Fruit fly (Drosophila melanogaster) whole organism, embryonic: ENCODE results near the gene CG14341.

ENCODE experiments used
- ATbp ChIP-seq: fragments of 200-800 bp; sonication (Bioruptor generic); optimal IDR thresholded peaks from 2 replicates; lab custom pipeline; 2017; ENCODE audit warnings: missing biosample characterization, mild to moderate bottlenecking, missing genetic modification characterization, missing genetic modification reagents
- Aef1 ChIP-seq: fragments of 200-800 bp; sonication (Bioruptor generic); IDR thresholded peaks from 3 replicates; pipeline ENCODE4 v1.3.6; 2022; ENCODE audit warnings: missing biosample characterization, missing genetic modification characterization
- CG10565 ChIP-seq: fragments of 200-800 bp; sonication (Bioruptor generic); optimal IDR thresholded peaks from 3 replicates; lab custom pipeline; 2016; ENCODE audit warnings: missing biosample characterization, mild to moderate bottlenecking, missing genetic modification characterization
- CG12219 ChIP-seq: fragments of 200-800 bp; sonication (Bioruptor generic); optimal IDR thresholded peaks from 3 replicates; lab custom pipeline; 2018; ENCODE audit warnings: missing biosample characterization, mild to moderate bottlenecking, missing genetic modification characterization
- CG13424 ChIP-seq: fragments of 200-800 bp; sonication (Bioruptor generic); optimal IDR thresholded peaks from 2 replicates; lab custom pipeline; 2019; ENCODE audit warnings: missing biosample characterization, mild to moderate bottlenecking, missing genetic modification characterization, moderate library complexity
- CG14860 ChIP-seq: fragments of 200-800 bp; sonication (Bioruptor generic); IDR thresholded peaks from 3 replicates; pipeline ENCODE4 v1.3.6; 2022; ENCODE audit warnings: missing biosample characterization, missing genetic modification characterization; ENCODE audit not compliant: partially characterized antibody
- CG15479 ChIP-seq: fragments of 200-800 bp; sonication (Bioruptor generic); optimal IDR thresholded peaks from 3 replicates; lab custom pipeline; 2019; ENCODE audit warnings: missing biosample characterization, mild to moderate bottlenecking, missing genetic modification characterization, moderate library complexity
- CG1603 ChIP-seq: fragments of 200-800 bp; sonication (Bioruptor generic); optimal IDR thresholded peaks from 2 replicates; lab custom pipeline; 2019; ENCODE audit warnings: missing biosample characterization, mild to moderate bottlenecking, missing genetic modification characterization, moderate library complexity
- CG17186 ChIP-seq: fragments of 200-800 bp; sonication (Bioruptor generic); optimal IDR thresholded peaks from 3 replicates; lab custom pipeline; 2017; ENCODE audit warnings: missing biosample characterization, missing genetic modification reagents, missing genetic modification characterization
- CG1792 ChIP-seq: fragments of 200-800 bp; sonication (Bioruptor generic); optimal IDR thresholded peaks from 2 replicates; lab custom pipeline; 2016; ENCODE audit warnings: missing biosample characterization, missing genetic modification characterization
- CG2202 ChIP-seq: fragments of 200-800 bp; sonication (Bioruptor generic); optimal IDR thresholded peaks from 2 replicates; lab custom pipeline; 2018; ENCODE audit warnings: missing biosample characterization, mild to moderate bottlenecking, missing genetic modification characterization
- CG32767 ChIP-seq: fragments of 200-800 bp; sonication (Bioruptor generic); IDR thresholded peaks from 2 replicates; pipeline ENCODE4 v1.3.6; 2022; ENCODE audit warnings: missing biosample characterization, missing genetic modification characterization
- CG33213 ChIP-seq: fragments of 200-800 bp; sonication (Bioruptor generic); optimal IDR thresholded peaks from 3 replicates; lab custom pipeline; 2016; ENCODE audit warnings: missing biosample characterization, missing genetic modification characterization
- CG3847 ChIP-seq: fragments of 200-800 bp; sonication (Bioruptor generic); IDR thresholded peaks from 2 replicates; pipeline ENCODE4 v1.3.6; 2022; ENCODE audit warnings: missing biosample characterization, missing genetic modification characterization
- CG4282 ChIP-seq: fragments of 200-800 bp; sonication (Bioruptor generic); optimal IDR thresholded peaks from 2 replicates; lab custom pipeline; 2016; ENCODE audit warnings: missing biosample characterization, missing genetic modification characterization
- CG4854 ChIP-seq: fragments of 200-800 bp; sonication (Bioruptor generic); optimal IDR thresholded peaks from 2 replicates; lab custom pipeline; 2016; ENCODE audit warnings: missing biosample characterization, missing genetic modification characterization, inconsistent platforms
- CG5180 ChIP-seq: fragments of 200-800 bp; sonication (Bioruptor generic); optimal IDR thresholded peaks from 3 replicates; lab custom pipeline; 2017; ENCODE audit warnings: missing biosample characterization, missing genetic modification characterization, mild to moderate bottlenecking, moderate library complexity, missing genetic modification reagents
- CG6175 ChIP-seq: fragments of 200-800 bp; sonication (Bioruptor generic); IDR thresholded peaks from 3 replicates; pipeline ENCODE4 v1.3.6; 2022; ENCODE audit warnings: missing biosample characterization, missing genetic modification characterization
- CG7928 ChIP-seq: fragments of 200-800 bp; sonication (Bioruptor generic); optimal IDR thresholded peaks from 2 replicates; lab custom pipeline; 2017; ENCODE audit warnings: missing biosample characterization, mild to moderate bottlenecking, missing genetic modification characterization
- CG9932 ChIP-seq: fragments of 200-800 bp; sonication (Bioruptor generic); IDR thresholded peaks from 2 replicates; pipeline ENCODE4 v1.3.6; 2022; ENCODE audit warnings: missing biosample characterization, missing genetic modification characterization
- CTCF ChIP-seq: fragments of 200-800 bp; sonication (Bioruptor generic); optimal IDR thresholded peaks from 2 replicates; lab custom pipeline; 2017; ENCODE audit warnings: missing biosample characterization, mild to moderate bottlenecking, missing genetic modification characterization, moderate library complexity
- D19A ChIP-seq: fragments of 200-800 bp; optimal IDR thresholded peaks from 3 replicates; lab custom pipeline; 2019; ENCODE audit warnings: missing biosample characterization, mild to moderate bottlenecking, missing genetic modification characterization, moderate library complexity
- Dad ChIP-seq: fragments of 200-800 bp; sonication (Bioruptor generic); optimal IDR thresholded peaks from 3 replicates; lab custom pipeline; 2016; ENCODE audit warnings: missing biosample characterization, missing genetic modification characterization
- Elba2 ChIP-seq: fragments of 200-800 bp; sonication (Bioruptor generic); optimal IDR thresholded peaks from 3 replicates; lab custom pipeline; 2016; ENCODE audit warnings: missing biosample characterization, missing genetic modification characterization
- Fer3 ChIP-seq: fragments of 200-800 bp; sonication (Bioruptor generic); optimal IDR thresholded peaks from 2 replicates; lab custom pipeline; 2018; ENCODE audit warnings: missing biosample characterization, mild to moderate bottlenecking, missing genetic modification characterization, moderate library complexity
- H2.0 ChIP-seq: fragments of 200-800 bp; sonication (Bioruptor generic); IDR thresholded peaks from 2 replicates; pipeline ENCODE4 v1.3.6; 2022; ENCODE audit warnings: missing biosample characterization, missing genetic modification characterization
- Mad ChIP-seq: fragments of 200-800 bp; sonication (Bioruptor generic); optimal IDR thresholded peaks from 2 replicates; lab custom pipeline; 2016; ENCODE audit warnings: missing biosample characterization, missing genetic modification characterization
- NC2α ChIP-seq: fragments of 200-800 bp; sonication (Bioruptor generic); optimal IDR thresholded peaks from 2 replicates; lab custom pipeline; 2016; ENCODE audit warnings: missing biosample characterization, missing genetic modification characterization
- Pdp1 ChIP-seq, 2 experiments: fragments of 200-800 bp; sonication (Bioruptor generic); optimal IDR thresholded peaks; 3 replicates each; lab custom pipeline; 2016; ENCODE audit warnings: missing biosample characterization in 2 of 2, missing genetic modification characterization in 2 of 2, mild to moderate bottlenecking in 1 of 2, moderate library complexity in 1 of 2
- Ssrp ChIP-seq: fragments of 200-800 bp; sonication (Bioruptor generic); optimal IDR thresholded peaks from 2 replicates; lab custom pipeline; 2018; ENCODE audit warnings: missing biosample characterization, mild to moderate bottlenecking, missing genetic modification characterization, moderate library complexity
- ara ChIP-seq: fragments of 200-800 bp; sonication (Bioruptor generic); IDR thresholded peaks from 2 replicates; pipeline ENCODE4 v1.3.6; 2022; ENCODE audit warnings: missing biosample characterization, missing genetic modification characterization
- cato ChIP-seq: fragments of 200-800 bp; sonication (Bioruptor generic); optimal IDR thresholded peaks from 2 replicates; lab custom pipeline; 2016; ENCODE audit warnings: missing biosample characterization, missing genetic modification characterization, borderline replicate concordance
- chm ChIP-seq: fragments of 200-800 bp; sonication (Bioruptor generic); IDR thresholded peaks from 2 replicates; pipeline ENCODE4 v1.3.6; 2022; ENCODE audit warnings: missing biosample characterization, missing genetic modification characterization
- danr ChIP-seq: fragments of 200-800 bp; sonication (Bioruptor generic); IDR thresholded peaks from 2 replicates; pipeline ENCODE4 v1.3.6; 2022; ENCODE audit warnings: missing biosample characterization, missing genetic modification characterization
- dmrt99B ChIP-seq: fragments of 200-800 bp; sonication (Bioruptor generic); optimal IDR thresholded peaks from 2 replicates; lab custom pipeline; 2018; ENCODE audit warnings: missing biosample characterization, mild to moderate bottlenecking, missing genetic modification characterization, moderate library complexity
- ewg ChIP-seq: fragments of 200-800 bp; sonication (Bioruptor generic); optimal IDR thresholded peaks from 3 replicates; lab custom pipeline; 2017; ENCODE audit warnings: mild to moderate bottlenecking, missing biosample characterization, missing genetic modification reagents, missing genetic modification characterization
- fd96Cb ChIP-seq: fragments of 200-800 bp; sonication (Bioruptor generic); optimal IDR thresholded peaks from 2 replicates; lab custom pipeline; 2018; ENCODE audit warnings: missing biosample characterization, mild to moderate bottlenecking, missing genetic modification characterization, moderate library complexity
- gem ChIP-seq: fragments of 200-800 bp; sonication (Bioruptor generic); optimal IDR thresholded peaks from 2 replicates; lab custom pipeline; 2019; ENCODE audit warnings: missing biosample characterization, mild to moderate bottlenecking, missing genetic modification characterization, moderate library complexity
- grau ChIP-seq: fragments of 200-800 bp; optimal IDR thresholded peaks from 3 replicates; lab custom pipeline; 2019; ENCODE audit warnings: missing biosample characterization, mild to moderate bottlenecking, missing genetic modification characterization, moderate library complexity
- insv ChIP-seq, 2 experiments: fragments of 200-800 bp; sonication (Bioruptor generic); optimal IDR thresholded peaks; 3 replicates each; lab custom pipeline; 2016 to 2018; ENCODE audit warnings: missing biosample characterization in 2 of 2, missing genetic modification characterization in 2 of 2
- jumu ChIP-seq: fragments of 200-800 bp; sonication (Bioruptor generic); optimal IDR thresholded peaks from 3 replicates; lab custom pipeline; 2016; ENCODE audit warnings: missing biosample characterization, missing genetic modification characterization
- nerfin-1 ChIP-seq: fragments of 200-800 bp; sonication (Bioruptor generic); optimal IDR thresholded peaks from 3 replicates; lab custom pipeline; 2019; ENCODE audit warnings: missing biosample characterization, mild to moderate bottlenecking, missing genetic modification characterization, moderate library complexity
- nerfin-2 ChIP-seq: fragments of 200-800 bp; sonication (Bioruptor generic); IDR thresholded peaks from 2 replicates; pipeline ENCODE4 v1.3.6; 2022; ENCODE audit warnings: missing biosample characterization, missing genetic modification characterization; ENCODE audit not compliant: partially characterized antibody
- odd ChIP-seq: fragments of 200-800 bp; sonication (Bioruptor generic); optimal IDR thresholded peaks from 2 replicates; lab custom pipeline; 2017; ENCODE audit warnings: missing biosample characterization, mild to moderate bottlenecking, missing genetic modification characterization
- prd ChIP-seq, 3 experiments: fragments of >200 bp in 2 of 3; fragments of 200-800 bp in 1 of 3; sonication (Bioruptor generic) in 1 of 3; optimal IDR thresholded peaks in 2 of 3; IDR thresholded peaks in 1 of 3; 2 replicates in 2 of 3; 3 replicates in 1 of 3; pipeline versions ENCODE4 v1.3.6 to Lab custom; 2017 to 2022; ENCODE audit warnings: missing biosample characterization in 1 of 3, missing genetic modification characterization in 1 of 3
- psq ChIP-seq: fragments of 200-800 bp; sonication (Bioruptor generic); optimal IDR thresholded peaks from 2 replicates; lab custom pipeline; 2017; ENCODE audit warnings: missing biosample characterization, missing genetic modification characterization
- usp ChIP-seq: fragments of >200 bp; optimal IDR thresholded peaks from 2 replicates; lab custom pipeline; 2017; ENCODE audit warnings: missing biosample characterization, missing genetic modification characterization
- vfl ChIP-seq: fragments of 200-800 bp; sonication (Bioruptor generic); optimal IDR thresholded peaks from 2 replicates; lab custom pipeline; 2016; ENCODE audit warnings: missing biosample characterization, missing genetic modification characterization
- zf30C ChIP-seq: fragments of 200-800 bp; sonication (Bioruptor generic); optimal IDR thresholded peaks from 3 replicates; lab custom pipeline; 2018; ENCODE audit warnings: missing biosample characterization, mild to moderate bottlenecking, missing genetic modification characterization

CG14341 gene

DNA sequence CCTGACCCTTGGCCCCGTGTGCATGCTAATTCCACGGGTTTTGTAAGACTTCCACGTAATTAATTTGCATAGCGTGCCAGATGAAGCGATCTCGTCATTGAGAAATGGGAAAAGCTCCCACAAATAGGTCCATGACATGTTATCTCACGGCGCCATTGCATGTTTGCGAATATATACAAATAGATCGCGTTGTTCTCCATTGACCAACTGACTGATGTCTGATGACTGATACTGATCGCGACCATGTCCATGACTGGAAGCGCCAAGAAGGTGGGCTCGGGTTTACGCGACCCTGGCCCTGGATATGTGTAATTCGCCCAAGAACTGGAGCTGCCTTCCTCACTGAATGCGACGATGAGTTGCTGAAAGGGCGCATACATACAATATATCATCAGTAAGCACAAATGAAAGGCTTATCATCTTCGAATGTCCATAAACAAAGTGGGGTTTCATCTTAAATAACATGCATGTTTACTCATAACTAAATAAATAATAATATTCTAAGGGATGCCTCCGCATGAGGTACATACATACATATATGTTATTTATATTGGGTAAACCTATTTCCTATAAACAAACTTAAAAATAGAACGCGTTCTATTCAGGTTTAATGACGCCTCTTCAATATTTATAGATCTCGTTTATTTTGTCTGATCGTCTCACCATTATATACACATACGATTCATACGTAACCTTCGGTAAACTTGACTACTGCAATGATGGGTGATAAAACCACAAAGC, 43.1 kb upstream of the CG14341 start (continued):
- no peak for TF ChIP-seq CG32767 (GFP tag; lab: Robert Waterston, UW)
- peak; percentile 68 for TF ChIP-seq nerfin-1 (tag; lab: Kevin White, UChicago)
- TF ChIP-seq CG12219: peak; percentile 5
- peak; percentile 34 for TF ChIP-seq CG13424
- TF ChIP-seq NC2α (GFP tag; lab: Kevin White, UChicago): no peak
- TF ChIP-seq CG3847 (GFP tag; lab: Robert Waterston, UW): no peak
- TF ChIP-seq CG33213: no peak
- peak; percentile 44 for TF ChIP-seq dmrt99B
- TF ChIP-seq CG15479: no peak
- peak; percentile 76 for TF ChIP-seq CG2202 (tag; lab: Kevin White, UChicago)
- TF ChIP-seq chm (GFP tag; lab: Robert Waterston, UW): no peak; the same call in 1 of the 2 replicates
- no peak for TF ChIP-seq psq (GFP tag; lab: Kevin White, UChicago)
- TF ChIP-seq odd (GFP tag; lab: Kevin White, UChicago): peak; percentile 20
- TF ChIP-seq jumu: no peak
- no peak for TF ChIP-seq CG9932 (GFP tag; lab: Robert Waterston, UW)
- TF ChIP-seq Aef1 (GFP tag; lab: Robert Waterston, UW): no peak
- TF ChIP-seq zf30C (GFP tag; lab: Kevin White, UChicago): no peak
- TF ChIP-seq Pdp1 (GFP tag; optimal IDR thresholded peaks at IDR 0.05; lab: Kevin White, UChicago): peak in 1 of 2 experiments; percentile 44
- no peak for TF ChIP-seq CG14860
- TF ChIP-seq D19A (tag; lab: Kevin White, UChicago): peak; percentile 61
- TF ChIP-seq grau (tag; lab: Kevin White, UChicago): peak; percentile 28
- peak; percentile 29 for TF ChIP-seq fd96Cb (tag; lab: Kevin White, UChicago)
- TF ChIP-seq gem (tag; lab: Kevin White, UChicago): peak; percentile 72
- 0 out of 2 replicates have a peak, but pooled peaks have one; percentile 16 for TF ChIP-seq H2.0
- no peak for TF ChIP-seq Ssrp (tag; lab: Kevin White, UChicago)
- no peak for TF ChIP-seq CG1792 (GFP tag; lab: Kevin White, UChicago)
- no peak for TF ChIP-seq danr (GFP tag; lab: Robert Waterston, UW)
- no peak for TF ChIP-seq CG6175 (GFP tag; lab: Robert Waterston, UW)
- no peak for TF ChIP-seq CG4854 (GFP tag; lab: Kevin White, UChicago)
- no peak for TF ChIP-seq Mad (GFP tag; lab: Kevin White, UChicago)
- no peak for TF ChIP-seq Dad (GFP tag; lab: Kevin White, UChicago)
- TF ChIP-seq CG10565 (GFP tag; lab: Kevin White, UChicago): no peak
- TF ChIP-seq ara (GFP tag; lab: Robert Waterston, UW): peak; percentile 59; the same call in 1 of the 2 replicates
- peak; percentile 30 for TF ChIP-seq Fer3 (tag; lab: Kevin White, UChicago)
- TF ChIP-seq insv (GFP tag; optimal IDR thresholded peaks at IDR 0.05; lab: Kevin White, UChicago): no peak
- TF ChIP-seq CG4282 (GFP tag; lab: Kevin White, UChicago): no peak
- TF ChIP-seq nerfin-2: no peak
- no peak for TF ChIP-seq CTCF
- no peak for TF ChIP-seq prd (optimal IDR thresholded peaks at IDR 0.05; lab: Kevin White, UChicago)
- TF ChIP-seq prd (GFP tag; IDR thresholded peaks at IDR 0.05; lab: Robert Waterston, UW): no peak
- TF ChIP-seq vfl (GFP tag; lab: Kevin White, UChicago): no peak
- TF ChIP-seq ewg: peak; percentile 24
- TF ChIP-seq usp: no peak
- peak; percentile 50 for TF ChIP-seq CG1603
- no peak for TF ChIP-seq Elba2
- TF ChIP-seq CG7928: no peak
- peak; percentile 5 for TF ChIP-seq CG5180 (GFP tag; lab: Kevin White, UChicago)
- peak; percentile 7 for TF ChIP-seq CG17186
- no peak for TF ChIP-seq cato
- TF ChIP-seq ATbp (GFP tag; lab: Kevin White, UChicago): peak; percentile 86
